Fruit fly (Drosophila melanogaster) whole organism, prepupa: ENCODE measurements around the gene alpha-Est4.

ENCODE experiments used
- CG11762 ChIP-seq: fragments of 200-800 bp; sonication (Bioruptor generic); optimal IDR thresholded peaks from 3 replicates; lab custom pipeline; 2016; ENCODE audit warnings: missing biosample characterization, missing genetic modification characterization; ENCODE audit not compliant: insufficient read depth
- CG11902 ChIP-seq: fragments of 200-800 bp; sonication (Bioruptor generic); optimal IDR thresholded peaks from 3 replicates; lab custom pipeline; 2016; ENCODE audit warnings: missing biosample characterization, missing genetic modification characterization
- CG15336 ChIP-seq: fragments of 200-800 bp; sonication (Bioruptor generic); IDR thresholded peaks from 2 replicates; pipeline ENCODE4 v1.3.6; 2022; ENCODE audit warnings: missing biosample characterization, missing genetic modification characterization
- CG1621 ChIP-seq: fragments of 200-800 bp; sonication (Bioruptor generic); optimal IDR thresholded peaks from 3 replicates; lab custom pipeline; 2018; ENCODE audit warnings: missing biosample characterization, mild to moderate bottlenecking, missing genetic modification characterization
- CG16779 ChIP-seq: fragments of 200-800 bp; sonication (Bioruptor generic); optimal IDR thresholded peaks from 3 replicates; lab custom pipeline; 2017; ENCODE audit warnings: missing biosample characterization, mild to moderate bottlenecking, missing genetic modification characterization
- CG34406 ChIP-seq: fragments of 200-800 bp; sonication (Bioruptor generic); optimal IDR thresholded peaks from 3 replicates; lab custom pipeline; 2016; ENCODE audit warnings: missing biosample characterization, missing genetic modification characterization
- CG3919 ChIP-seq: fragments of 200-800 bp; sonication (Bioruptor generic); optimal IDR thresholded peaks from 3 replicates; lab custom pipeline; 2016; ENCODE audit warnings: missing biosample characterization, missing genetic modification characterization
- CG4318 ChIP-seq: fragments of 200-800 bp; sonication (Bioruptor generic); optimal IDR thresholded peaks from 3 replicates; lab custom pipeline; 2017; ENCODE audit warnings: missing biosample characterization, mild to moderate bottlenecking, missing genetic modification characterization
- CG8319 ChIP-seq: fragments of 200-800 bp; sonication (Bioruptor generic); optimal IDR thresholded peaks from 3 replicates; lab custom pipeline; 2016; ENCODE audit warnings: missing biosample characterization, missing genetic modification characterization
- CG8632 ChIP-seq: fragments of 200-800 bp; sonication (Bioruptor generic); optimal IDR thresholded peaks from 3 replicates; lab custom pipeline; 2016; ENCODE audit warnings: missing biosample characterization, missing genetic modification characterization
- Eip75B ChIP-seq: fragments of 200-800 bp; sonication (Bioruptor generic); optimal IDR thresholded peaks from 3 replicates; lab custom pipeline; 2016; ENCODE audit warnings: missing biosample characterization, missing genetic modification characterization
- Ets21C ChIP-seq: fragments of 200-800 bp; sonication (Bioruptor generic); optimal IDR thresholded peaks from 3 replicates; lab custom pipeline; 2016; ENCODE audit warnings: missing biosample characterization, missing genetic modification characterization
- Hr4 ChIP-seq: fragments of 200-800 bp; sonication (Bioruptor generic); optimal IDR thresholded peaks from 3 replicates; lab custom pipeline; 2016; ENCODE audit warnings: missing biosample characterization, missing genetic modification characterization
- Met ChIP-seq: fragments of 200-800 bp; sonication (Bioruptor generic); optimal IDR thresholded peaks from 3 replicates; lab custom pipeline; 2016; ENCODE audit warnings: missing biosample characterization, missing genetic modification characterization
- OdsH ChIP-seq: fragments of 200-800 bp; sonication (Bioruptor generic); optimal IDR thresholded peaks from 3 replicates; lab custom pipeline; 2016; ENCODE audit warnings: missing biosample characterization, missing genetic modification characterization
- achi ChIP-seq: fragments of 200-800 bp; sonication (Bioruptor generic); optimal IDR thresholded peaks from 3 replicates; lab custom pipeline; 2016; ENCODE audit warnings: missing biosample characterization, missing genetic modification characterization
- eg ChIP-seq: fragments of 200-800 bp; sonication (Bioruptor generic); IDR thresholded peaks from 3 replicates; pipeline ENCODE4 v1.3.6; 2022; ENCODE audit warnings: missing biosample characterization, missing genetic modification characterization
- fd85E ChIP-seq: fragments of 200-800 bp; sonication (Bioruptor generic); optimal IDR thresholded peaks from 3 replicates; lab custom pipeline; 2016; ENCODE audit warnings: missing biosample characterization, missing genetic modification characterization
- lz ChIP-seq: fragments of 200-800 bp; sonication (Bioruptor generic); optimal IDR thresholded peaks from 3 replicates; lab custom pipeline; 2016; ENCODE audit warnings: missing biosample characterization, missing genetic modification characterization
- pdm3 ChIP-seq: fragments of 200-800 bp; sonication (Bioruptor generic); optimal IDR thresholded peaks from 3 replicates; lab custom pipeline; 2016; ENCODE audit warnings: missing biosample characterization, missing genetic modification characterization
- svp ChIP-seq: fragments of 200-800 bp; sonication (Bioruptor generic); peaks from one replicate; lab custom pipeline; 2016; ENCODE audit warnings: missing biosample characterization, missing genetic modification characterization
- topi ChIP-seq: fragments of 200-800 bp; sonication (Bioruptor generic); optimal IDR thresholded peaks from 3 replicates; lab custom pipeline; 2016; ENCODE audit warnings: missing biosample characterization, missing genetic modification characterization

alpha-Est4 gene

dm6 chr3R:7490884-7491283, 47.5 kb downstream of the alpha-Est4 start (continued):
- TF ChIP-seq CG11902 (GFP tag; lab: Kevin White, UChicago) (peak; percentile 59), eg (GFP tag; lab: Robert Waterston, UW) (peak; percentile 76), Met (GFP tag; lab: Kevin White, UChicago) (peak; percentile 74), OdsH (GFP tag; lab: Kevin White, UChicago) (peak; percentile 89), svp (GFP tag; lab: Kevin White, UChicago) (peak; percentile 88), Hr4 (GFP tag; lab: Kevin White, UChicago) (peak; percentile 90), lz (GFP tag; lab: Kevin White, UChicago) (peak; percentile 70), achi (GFP tag; lab: Kevin White, UChicago) (peak; percentile 81), Eip75B (GFP tag; lab: Kevin White, UChicago) (peak; percentile 51), CG3919 (GFP tag; lab: Kevin White, UChicago) (peak; percentile 75), CG8319 (peak; percentile 66), CG4318 (GFP tag; lab: Kevin White, UChicago) (peak; percentile 88), pdm3 (peak; percentile 84), CG16779 (tag; lab: Kevin White, UChicago) (no peak), CG34406 (GFP tag; lab: Kevin White, UChicago) (peak; percentile 81), CG11762 (GFP tag; lab: Kevin White, UChicago) (peak; percentile 78), fd85E (GFP tag; lab: Kevin White, UChicago) (no peak), CG1621 (tag; lab: Kevin White, UChicago) (no peak), topi (peak; percentile 79), Ets21C (peak; percentile 55), CG15336 (GFP tag; lab: Robert Waterston, UW) (peak; percentile 83)

- no peak for TF ChIP-seq CG8632 (GFP tag; lab: Kevin White, UChicago)
- peak; percentile 89 for TF ChIP-seq svp (GFP tag; lab: Kevin White, UChicago)
Observed at dm6 chr3R:7489902-7490301, 48.5 kb downstream of the alpha-Est4 start.
